Worm (Caenorhabditis elegans) whole organism, L1 larva: Measurements from ENCODE around the gene col-166.
A peak's percentile ranks its signal among the peaks of the same experiment; 100 is the strongest.

Experiments used
- blmp-1 ChIP-seq: fragments of 150-350 bp; optimal IDR thresholded peaks from 2 replicates; lab custom pipeline; 2014; ENCODE audit warnings: missing biosample characterization, missing genetic modification characterization
- ces-1 ChIP-seq: fragments of 150-350 bp; optimal IDR thresholded peaks from 2 replicates; lab custom pipeline; 2014; ENCODE audit warnings: missing biosample characterization, missing genetic modification reagents, missing genetic modification characterization
- egl-27 ChIP-seq, 2 experiments: fragments of 150-350 bp in 1 of 2; sonication (generic microtip); optimal IDR thresholded peaks; 3 replicates each; lab custom pipeline; 2017 to 2018; ENCODE audit warnings: missing biosample characterization in 2 of 2, missing genetic modification characterization in 2 of 2, missing genetic modification reagents in 2 of 2
- fkh-10 ChIP-seq: sonication (generic microtip); optimal IDR thresholded peaks from 2 replicates; lab custom pipeline; 2017; ENCODE audit warnings: missing biosample characterization, missing genetic modification reagents, missing genetic modification characterization
- fos-1 ChIP-seq: fragments of 150-350 bp; optimal IDR thresholded peaks from 2 replicates; lab custom pipeline; 2014; ENCODE audit warnings: missing biosample characterization, missing genetic modification characterization
- irx-1 ChIP-seq: sonication (generic microtip); optimal IDR thresholded peaks from 2 replicates; lab custom pipeline; 2016; ENCODE audit warnings: missing genetic modification characterization, missing compliant biosample characterization
- nhr-28 ChIP-seq: fragments of 150-350 bp; optimal IDR thresholded peaks from 2 replicates; lab custom pipeline; 2014; ENCODE audit warnings: missing biosample characterization, missing genetic modification characterization
- tbx-2 ChIP-seq: sonication (generic microtip); optimal IDR thresholded peaks from 2 replicates; lab custom pipeline; 2016; ENCODE audit warnings: missing genetic modification characterization, missing compliant biosample characterization

DNA sequence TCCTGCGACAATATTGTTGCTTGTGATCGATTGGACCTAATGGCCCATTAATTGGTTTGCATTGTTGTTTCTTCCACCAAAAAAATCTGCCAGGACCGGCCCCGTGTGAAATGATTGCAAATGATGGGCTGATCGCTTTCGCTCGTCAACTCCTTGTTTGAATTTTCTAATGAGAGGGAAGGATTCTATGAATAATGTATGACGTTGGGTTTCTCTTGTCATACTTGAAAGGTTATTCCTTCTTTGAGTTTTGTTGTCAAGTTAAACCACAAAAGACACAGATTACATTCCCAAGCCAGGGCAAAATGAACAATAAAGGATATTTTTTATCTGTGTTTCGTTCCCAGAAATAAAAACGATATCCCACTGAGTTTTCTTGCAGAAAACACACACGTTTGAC is 3.1 kb upstream of the col-166 start:
- TF ChIP-seq ces-1 (GFP tag; lab: Kevin White, UChicago) (no peak), fkh-10 (GFP tag; lab: Kevin White, UChicago) (no peak), nhr-28 (tag; lab: Kevin White, UChicago) (no peak), blmp-1 (no peak), fos-1 (tag; lab: Kevin White, UChicago) (no peak), egl-27 (tag; optimal IDR thresholded peaks at IDR 0.05; lab: Kevin White, UChicago) (no peak), irx-1 (tag; lab: Kevin White, UChicago) (peak; percentile 26), tbx-2 (tag; lab: Kevin White, UChicago) (no peak)
